Worm (Caenorhabditis elegans) whole organism, young adult: ENCODE measurements around the gene F20B6.4.

ENCODE experiments used
- B0336.3 ChIP-seq: fragments of 200-800 bp; sonication (Bioruptor generic); IDR thresholded peaks from 2 replicates; pipeline ENCODE4 v1.3.6; 2022; ENCODE audit warnings: missing genetic modification characterization, missing compliant biosample characterization
- C06A6.2 ChIP-seq: fragments of 200-800 bp; sonication (Bioruptor generic); conservative IDR thresholded peaks from 2 replicates; pipeline ENCODE4 v1.3.6; 2022; ENCODE audit warnings: missing genetic modification characterization, missing compliant biosample characterization
- F23B12.7 ChIP-seq: sonication (generic microtip); optimal IDR thresholded peaks from 2 replicates; lab custom pipeline; 2017; ENCODE audit warnings: missing genetic modification characterization, mild to moderate bottlenecking, missing compliant biosample characterization, antibody characterized with exemption, moderate library complexity; ENCODE audit not compliant: insufficient read depth
- F33H1.4 ChIP-seq: fragments of 200-800 bp; sonication (Bioruptor generic); IDR thresholded peaks from 2 replicates; pipeline ENCODE4 v1.3.6; 2022; ENCODE audit warnings: missing genetic modification reagents, missing genetic modification characterization, missing compliant biosample characterization
- F57C9.4 ChIP-seq: sonication (generic microtip); optimal IDR thresholded peaks from 2 replicates; lab custom pipeline; 2017; ENCODE audit warnings: mild to moderate bottlenecking, missing genetic modification characterization, missing compliant biosample characterization
- K11D2.4 ChIP-seq: fragments of 200-800 bp; sonication (Bioruptor generic); IDR thresholded peaks from 2 replicates; pipeline ENCODE4 v1.3.6; 2022; ENCODE audit warnings: missing genetic modification reagents, missing genetic modification characterization, missing compliant biosample characterization
- K12H6.12 ChIP-seq: fragments of 200-800 bp; sonication (Bioruptor generic); optimal IDR thresholded peaks from 2 replicates; lab custom pipeline; 2018; ENCODE audit warnings: mild to moderate bottlenecking, missing genetic modification characterization, missing compliant biosample characterization
- ama-1 ChIP-seq, 3 experiments: fragments of 150-350 bp in 1 of 3; sonication (generic microtip) in 2 of 3; optimal IDR thresholded peaks; 2 replicates each; lab custom pipeline; 2014 to 2018; ENCODE audit warnings: missing biosample characterization in 2 of 3, missing genetic modification characterization in 2 of 3, missing genetic modification reagents in 2 of 3
- aptf-3 ChIP-seq: fragments of 200-800 bp; sonication (Bioruptor generic); IDR thresholded peaks from 2 replicates; pipeline ENCODE4 v1.3.6; 2022; ENCODE audit warnings: missing genetic modification characterization, missing compliant biosample characterization
- atf-7 ChIP-seq: sonication (generic microtip); optimal IDR thresholded peaks from 2 replicates; lab custom pipeline; 2017; ENCODE audit warnings: mild to moderate bottlenecking, missing genetic modification characterization, missing compliant biosample characterization
- cebp-1 ChIP-seq, 2 experiments: fragments of 200-800 bp in 1 of 2; sonication (Bioruptor generic) in 1 of 2; sonication (generic microtip) in 1 of 2; IDR thresholded peaks in 1 of 2; optimal IDR thresholded peaks in 1 of 2; 2 replicates each; pipeline versions ENCODE4 v1.3.6 to Lab custom; 2017 to 2022; ENCODE audit warnings: missing compliant biosample characterization in 2 of 2, missing genetic modification characterization in 2 of 2, mild to moderate bottlenecking in 1 of 2, missing genetic modification reagents in 1 of 2, moderate library complexity in 1 of 2
- ceh-100 ChIP-seq: fragments of 200-800 bp; sonication (Bioruptor generic); IDR thresholded peaks from 2 replicates; pipeline ENCODE4 v1.3.6; 2022; ENCODE audit warnings: missing genetic modification reagents, missing genetic modification characterization, missing compliant biosample characterization
- ceh-27 ChIP-seq: fragments of 200-800 bp; sonication (Bioruptor generic); optimal IDR thresholded peaks from 2 replicates; lab custom pipeline; 2018; ENCODE audit warnings: mild to moderate bottlenecking, missing genetic modification characterization, moderate library complexity, missing compliant biosample characterization
- ceh-40 ChIP-seq: fragments of 200-800 bp; sonication (Bioruptor generic); IDR thresholded peaks from 2 replicates; pipeline ENCODE4 v1.3.6; 2022; ENCODE audit warnings: missing genetic modification characterization, missing compliant biosample characterization
- dox-1 ChIP-seq: fragments of 200-800 bp; sonication (Bioruptor generic); IDR thresholded peaks from 2 replicates; pipeline ENCODE4 v1.3.6; 2022; ENCODE audit warnings: missing genetic modification reagents, missing genetic modification characterization, missing compliant biosample characterization
- egl-18 ChIP-seq: fragments of 200-800 bp; sonication (Bioruptor generic); IDR thresholded peaks from 2 replicates; pipeline ENCODE4 v1.3.6; 2022; ENCODE audit warnings: missing genetic modification reagents, missing genetic modification characterization, missing compliant biosample characterization
- egrh-3 ChIP-seq: fragments of 200-800 bp; sonication (Bioruptor generic); IDR thresholded peaks from 2 replicates; pipeline ENCODE4 v1.3.6; 2022; ENCODE audit warnings: missing genetic modification reagents, missing genetic modification characterization, missing compliant biosample characterization
- ekl-4 ChIP-seq: fragments of 200-800 bp; sonication (Bioruptor generic); IDR thresholded peaks from 2 replicates; pipeline ENCODE4 v1.3.6; 2022; ENCODE audit warnings: missing genetic modification reagents, missing genetic modification characterization, missing compliant biosample characterization
- ets-4 ChIP-seq: fragments of 200-800 bp; sonication (Bioruptor generic); optimal IDR thresholded peaks from 2 replicates; lab custom pipeline; 2018; ENCODE audit warnings: mild to moderate bottlenecking, missing genetic modification characterization, missing compliant biosample characterization
- hmg-20 ChIP-seq: fragments of 200-800 bp; sonication (Bioruptor generic); IDR thresholded peaks from 2 replicates; pipeline ENCODE4 v1.3.6; 2022; ENCODE audit warnings: missing genetic modification reagents, missing genetic modification characterization, missing compliant biosample characterization
- let-607 ChIP-seq, 2 experiments: fragments of 200-800 bp in 1 of 2; sonication (Bioruptor generic) in 1 of 2; sonication (generic microtip) in 1 of 2; optimal IDR thresholded peaks; 2 replicates each; lab custom pipeline; 2016 to 2018; ENCODE audit warnings: mild to moderate bottlenecking in 2 of 2, missing compliant biosample characterization in 2 of 2, missing genetic modification characterization in 2 of 2, moderate library complexity in 2 of 2, missing genotype in 1 of 2
- lin-26 ChIP-seq: fragments of 200-800 bp; sonication (Bioruptor generic); IDR thresholded peaks from 2 replicates; pipeline ENCODE4 v1.3.6; 2022; ENCODE audit warnings: missing genetic modification reagents, missing genetic modification characterization, missing compliant biosample characterization
- lin-40 ChIP-seq: sonication (generic microtip); optimal IDR thresholded peaks from 2 replicates; lab custom pipeline; 2016; ENCODE audit warnings: missing genetic modification characterization, mild to moderate bottlenecking, missing compliant biosample characterization, missing genotype, missing genetic modification reagents
- lsy-27 ChIP-seq: sonication (generic microtip); optimal IDR thresholded peaks from 2 replicates; lab custom pipeline; 2017; ENCODE audit warnings: missing genetic modification characterization, mild to moderate bottlenecking, missing compliant biosample characterization, antibody characterized with exemption, missing genotype, borderline replicate concordance; ENCODE audit not compliant: insufficient read depth
- madf-10 ChIP-seq: sonication (generic microtip); optimal IDR thresholded peaks from 2 replicates; lab custom pipeline; 2016; ENCODE audit warnings: mild to moderate bottlenecking, missing genetic modification characterization, missing compliant biosample characterization
- madf-6 ChIP-seq: fragments of 200-800 bp; sonication (Bioruptor generic); IDR thresholded peaks from 2 replicates; pipeline ENCODE4 v1.3.6; 2022; ENCODE audit warnings: missing genetic modification reagents, missing genetic modification characterization, missing compliant biosample characterization
- mcd-1 ChIP-seq: fragments of 200-800 bp; sonication (Bioruptor generic); IDR thresholded peaks from 2 replicates; pipeline ENCODE4 v1.3.6; 2022; ENCODE audit warnings: missing genetic modification reagents, missing genetic modification characterization, missing compliant biosample characterization
- nfya-1 ChIP-seq: sonication (generic microtip); optimal IDR thresholded peaks from 2 replicates; lab custom pipeline; 2017; ENCODE audit warnings: antibody characterized with exemption, missing compliant biosample characterization, missing genetic modification characterization, borderline replicate concordance; ENCODE audit not compliant: insufficient read depth
- nfyb-1 ChIP-seq: fragments of 200-800 bp; sonication (Bioruptor generic); IDR thresholded peaks from 2 replicates; pipeline ENCODE4 v1.3.6; 2022; ENCODE audit warnings: missing genetic modification reagents, missing genetic modification characterization, missing compliant biosample characterization
- nhr-27 ChIP-seq: fragments of 200-800 bp; sonication (Bioruptor generic); optimal IDR thresholded peaks from 2 replicates; lab custom pipeline; 2018; ENCODE audit warnings: mild to moderate bottlenecking, missing genetic modification characterization, moderate library complexity, missing compliant biosample characterization
- nhr-80 ChIP-seq: sonication (generic microtip); optimal IDR thresholded peaks from 2 replicates; lab custom pipeline; 2016; ENCODE audit warnings: missing genetic modification characterization, missing compliant biosample characterization
- tbx-9 ChIP-seq: sonication (generic microtip); optimal IDR thresholded peaks from 2 replicates; lab custom pipeline; 2016; ENCODE audit warnings: borderline replicate concordance, missing genetic modification characterization, inconsistent platforms, missing compliant biosample characterization
- zfh-2 ChIP-seq: fragments of 200-800 bp; sonication (Bioruptor generic); conservative IDR thresholded peaks from 2 replicates; pipeline ENCODE4 v1.3.6; 2022; ENCODE audit warnings: missing genetic modification reagents, missing genetic modification characterization, missing compliant biosample characterization
- ztf-18 ChIP-seq: sonication (generic microtip); optimal IDR thresholded peaks from 2 replicates; lab custom pipeline; 2016; ENCODE audit warnings: missing genotype, mild to moderate bottlenecking, missing genetic modification characterization, missing compliant biosample characterization
- ztf-25 ChIP-seq: fragments of 200-800 bp; sonication (Bioruptor generic); IDR thresholded peaks from 2 replicates; pipeline ENCODE4 v1.3.6; 2022; ENCODE audit warnings: missing genetic modification reagents, missing genetic modification characterization, missing compliant biosample characterization
- ztf-26 ChIP-seq: sonication (generic microtip); optimal IDR thresholded peaks from 2 replicates; lab custom pipeline; 2017; ENCODE audit warnings: missing genetic modification characterization, missing compliant biosample characterization

Gene F20B6.4

ce11 chrX:4145051-4145826 lies 51.1 kb downstream of the F20B6.4 start (continued):
- TF ChIP-seq ceh-40 (GFP tag; lab: Robert Waterston, UW), result peak; percentile 68
- TF ChIP-seq lin-40 (tag; lab: Kevin White, UChicago), result peak; percentile 41
- peak; percentile 26 for TF ChIP-seq F57C9.4 (tag; lab: Kevin White, UChicago)
- TF ChIP-seq F33H1.4 (GFP tag; lab: Robert Waterston, UW), result no peak
- no peak for TF ChIP-seq madf-10 (tag; lab: Kevin White, UChicago)
- TF ChIP-seq nfya-1, result no peak
- TF ChIP-seq tbx-9 (tag; lab: Kevin White, UChicago), result no peak
- TF ChIP-seq ceh-100 (GFP tag; lab: Robert Waterston, UW), result no peak

ce11 chrX:4144136-4144781 lies 52.1 kb downstream of the F20B6.4 start:
- no peak for TF ChIP-seq hmg-20
- TF ChIP-seq cebp-1 (GFP tag; IDR thresholded peaks at IDR 0.05; lab: Robert Waterston, UW), result no peak
- TF ChIP-seq cebp-1 (tag; optimal IDR thresholded peaks at IDR 0.05; lab: Kevin White, UChicago), result peak; percentile 51
- TF ChIP-seq let-607 (tag; optimal IDR thresholded peaks at IDR 0.05; lab: Kevin White, UChicago), result peak; percentile 77 to 81
- TF ChIP-seq ets-4 (GFP tag; lab: Kevin White, UChicago), result peak; percentile 37
- TF ChIP-seq nhr-80, result peak; percentile 40
- 0 out of 2 replicates have a peak, but pooled peaks have one; percentile 11 for TF ChIP-seq lin-26 (GFP tag; lab: Robert Waterston, UW)
- TF ChIP-seq B0336.3, result 0 out of 2 replicates have a peak, but pooled peaks have one; percentile 11
- TF ChIP-seq egl-18 (GFP tag; lab: Robert Waterston, UW), result no peak
- no peak for TF ChIP-seq aptf-3 (GFP tag; lab: Robert Waterston, UW)
- TF ChIP-seq ama-1 (optimal IDR thresholded peaks at IDR 0.05; lab: Kevin White, UChicago), result no peak
- TF ChIP-seq ama-1 (GFP tag; optimal IDR thresholded peaks at IDR 0.05; lab: Kevin White, UChicago), result no peak
- TF ChIP-seq F23B12.7 (tag; lab: Kevin White, UChicago), result no peak
- TF ChIP-seq ztf-18 (tag; lab: Kevin White, UChicago), result no peak
- TF ChIP-seq lin-40 (tag; lab: Kevin White, UChicago), result no peak
- TF ChIP-seq zfh-2 (GFP tag; lab: Robert Waterston, UW), result 0 out of 2 replicates have a peak, but pooled peaks have one; percentile 31
- no peak for TF ChIP-seq ztf-25 (GFP tag; lab: Robert Waterston, UW)
- TF ChIP-seq C06A6.2 (GFP tag; lab: Robert Waterston, UW), result 0 out of 2 replicates have a peak, but pooled peaks have one; percentile 15
- no peak for TF ChIP-seq nhr-27
- TF ChIP-seq K12H6.12 (tag; lab: Kevin White, UChicago), result peak; percentile 18
- TF ChIP-seq ztf-26 (tag; lab: Kevin White, UChicago), result no peak
- 0 out of 2 replicates have a peak, but pooled peaks have one; percentile 15 for TF ChIP-seq madf-6 (GFP tag; lab: Robert Waterston, UW)
- peak; percentile 23; the same call in 1 of the 2 replicates for TF ChIP-seq K11D2.4 (GFP tag; lab: Robert Waterston, UW)
- TF ChIP-seq ekl-4 (GFP tag; lab: Robert Waterston, UW), result no peak
- no peak for TF ChIP-seq lsy-27 (tag; lab: Kevin White, UChicago)
- 0 out of 2 replicates have a peak, but pooled peaks have one; percentile 9 for TF ChIP-seq mcd-1
- TF ChIP-seq ceh-40 (GFP tag; lab: Robert Waterston, UW), result peak; percentile 38; the same call in 1 of the 2 replicates
- peak; percentile 11; the same call in 1 of the 2 replicates for TF ChIP-seq nfyb-1
- peak; percentile 8 for TF ChIP-seq atf-7 (tag; lab: Kevin White, UChicago)
- TF ChIP-seq egrh-3, result 0 out of 2 replicates have a peak, but pooled peaks have one; percentile 10
- TF ChIP-seq dox-1 (GFP tag; lab: Robert Waterston, UW), result no peak
- peak; percentile 44 for TF ChIP-seq ceh-27 (GFP tag; lab: Kevin White, UChicago)
